Worm (Caenorhabditis elegans): Measurements from ENCODE around the gene F28C6.5.

ce11 chrII:8588442-8588841 is 10.9 kb upstream of the F28C6.5 start:
- TF ChIP-seq nfya-1 (tag; optimal IDR thresholded peaks at IDR 0.05; ENCODE audit: insufficient read depth) (no peak), pha-4 (tag; optimal IDR thresholded peaks at IDR 0.05) (no peak), daf-12 (tag; optimal IDR thresholded peaks at IDR 0.05) (no peak), unc-62 (GFP tag; optimal IDR thresholded peaks at IDR 0.05) (no peak), nhr-237 (tag; optimal IDR thresholded peaks at IDR 0.05) (no peak), nhr-11 (tag; optimal IDR thresholded peaks at IDR 0.05) (no peak), elt-1 (tag; optimal IDR thresholded peaks at IDR 0.05) (no peak), ceh-82 (tag; optimal IDR thresholded peaks at IDR 0.05) (no peak), lin-15B (tag; optimal IDR thresholded peaks at IDR 0.05) (no peak), zag-1 (tag; optimal IDR thresholded peaks at IDR 0.05) (no peak), fos-1 (tag; optimal IDR thresholded peaks at IDR 0.05) (no peak), lin-39 (tag; optimal IDR thresholded peaks at IDR 0.05) (no peak), jun-1 (tag; optimal IDR thresholded peaks at IDR 0.05) (no peak), lsy-12 (tag; optimal IDR thresholded peaks at IDR 0.05) (no peak)

Measured in whole organism, L3 larva.